Fruit fly (Drosophila melanogaster): Measurements from ENCODE around the gene CG8500.

DNA sequence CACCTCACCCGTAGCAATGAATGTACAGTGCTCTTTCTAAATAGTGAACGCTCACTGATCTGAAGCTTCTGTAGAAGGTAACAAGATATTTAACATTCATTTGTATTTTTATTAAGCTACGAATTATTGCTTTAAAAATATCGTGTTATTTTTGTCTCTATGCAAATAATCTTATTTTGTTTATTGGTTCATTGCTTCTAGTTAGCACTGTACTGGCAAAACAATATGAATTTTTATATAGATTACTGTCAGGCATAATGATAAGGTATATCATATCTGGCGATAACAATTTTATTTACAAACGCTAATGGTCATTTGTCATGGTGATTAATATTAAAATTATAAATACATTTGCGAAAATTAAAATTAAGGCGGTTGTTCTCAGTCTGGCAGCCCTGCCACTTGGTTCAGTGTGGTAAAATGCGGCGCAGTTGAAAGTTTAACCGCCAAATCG, 12.9 kb upstream of the CG8500 start, which contains the start of gene CG9471:
- TF ChIP-seq CTCF (optimal IDR thresholded peaks at IDR 0.05) (no peak), CG8478 (optimal IDR thresholded peaks at IDR 0.05) (no peak)

Data from S2 (cell line).